Fruit fly (Drosophila melanogaster) whole organism, adult: ENCODE results near the gene dnd.

ENCODE experiments used
- CG11617 ChIP-seq: fragments of 200-800 bp; sonication (Bioruptor generic); optimal IDR thresholded peaks from 2 replicates; lab custom pipeline; 2017; ENCODE audit warnings: mild to moderate bottlenecking, missing biosample characterization, missing genetic modification reagents, missing genetic modification characterization
- CG12768 ChIP-seq: fragments of 200-800 bp; sonication (Bioruptor generic); optimal IDR thresholded peaks from 2 replicates; lab custom pipeline; 2017; ENCODE audit warnings: missing biosample characterization, missing genetic modification characterization, mild to moderate bottlenecking, moderate library complexity, missing genetic modification reagents
- CG14711 ChIP-seq: fragments of 200-800 bp; sonication (Bioruptor generic); optimal IDR thresholded peaks from 2 replicates; lab custom pipeline; 2018; ENCODE audit warnings: missing biosample characterization, mild to moderate bottlenecking, missing genetic modification characterization, moderate library complexity
- CG1620 ChIP-seq: fragments of 200-800 bp; sonication (Bioruptor generic); optimal IDR thresholded peaks from 2 replicates; lab custom pipeline; 2016; ENCODE audit warnings: missing biosample characterization, missing genetic modification characterization
- CG33017 ChIP-seq: fragments of 200-800 bp; sonication (Bioruptor generic); optimal IDR thresholded peaks from 2 replicates; lab custom pipeline; 2018; ENCODE audit warnings: missing biosample characterization, mild to moderate bottlenecking, missing genetic modification characterization, moderate library complexity
- CG5204 ChIP-seq: fragments of 200-800 bp; sonication (Bioruptor generic); optimal IDR thresholded peaks from 2 replicates; lab custom pipeline; 2016; ENCODE audit warnings: missing biosample characterization, missing genetic modification characterization
- CG7045 ChIP-seq: fragments of 200-800 bp; sonication (Bioruptor generic); optimal IDR thresholded peaks from 2 replicates; lab custom pipeline; 2017; ENCODE audit warnings: missing biosample characterization, mild to moderate bottlenecking, missing genetic modification characterization
- CG7101 ChIP-seq: fragments of 200-800 bp; sonication (Bioruptor generic); optimal IDR thresholded peaks from 2 replicates; lab custom pipeline; 2018; ENCODE audit warnings: missing biosample characterization, mild to moderate bottlenecking, missing genetic modification characterization, moderate library complexity
- Clk ChIP-seq: fragments of 200-800 bp; sonication (Bioruptor generic); optimal IDR thresholded peaks from 2 replicates; lab custom pipeline; 2017; ENCODE audit warnings: missing biosample characterization, missing genetic modification characterization
- Crg-1 ChIP-seq: fragments of 200-800 bp; sonication (Bioruptor generic); optimal IDR thresholded peaks from 2 replicates; lab custom pipeline; 2016; ENCODE audit warnings: missing biosample characterization, missing genetic modification characterization
- Hr96 ChIP-seq: fragments of 200-800 bp; sonication (Bioruptor generic); optimal IDR thresholded peaks from 2 replicates; lab custom pipeline; 2016; ENCODE audit warnings: missing biosample characterization, missing genetic modification characterization
- Mnt ChIP-seq: fragments of 200-800 bp; sonication (Bioruptor generic); optimal IDR thresholded peaks from 2 replicates; lab custom pipeline; 2016; ENCODE audit warnings: missing biosample characterization, mild to moderate bottlenecking, missing genetic modification characterization
- bab1 ChIP-seq: fragments of 200-800 bp; sonication (Bioruptor generic); optimal IDR thresholded peaks from 3 replicates; lab custom pipeline; 2019; ENCODE audit warnings: missing biosample characterization, mild to moderate bottlenecking, missing genetic modification characterization, moderate library complexity
- cic ChIP-seq: fragments of 200-800 bp; sonication (Bioruptor generic); optimal IDR thresholded peaks from 2 replicates; lab custom pipeline; 2017; ENCODE audit warnings: missing biosample characterization, mild to moderate bottlenecking, missing genetic modification characterization, moderate library complexity
- cnc ChIP-seq, 2 experiments: fragments of >200 bp; optimal IDR thresholded peaks; 2 replicates each; lab custom pipeline; 2017
- kay ChIP-seq: fragments of 200-800 bp; sonication (Bioruptor generic); peaks from one replicate; lab custom pipeline; 2016; ENCODE audit warnings: missing biosample characterization, missing genetic modification characterization, borderline replicate concordance
- ovo ChIP-seq: fragments of 200-800 bp; sonication (Bioruptor generic); optimal IDR thresholded peaks from 2 replicates; lab custom pipeline; 2016; ENCODE audit warnings: missing biosample characterization, missing genetic modification characterization
- pad ChIP-seq: fragments of 200-800 bp; sonication (Bioruptor generic); optimal IDR thresholded peaks from 3 replicates; lab custom pipeline; 2017; ENCODE audit warnings: missing biosample characterization, missing genetic modification characterization, mild to moderate bottlenecking, moderate library complexity, missing genetic modification reagents
- tj ChIP-seq: fragments of 200-800 bp; sonication (Bioruptor generic); optimal IDR thresholded peaks from 3 replicates; lab custom pipeline; 2017; ENCODE audit warnings: missing biosample characterization, mild to moderate bottlenecking, missing genetic modification characterization, moderate library complexity
- toe ChIP-seq: fragments of 200-800 bp; sonication (Bioruptor generic); optimal IDR thresholded peaks from 2 replicates; lab custom pipeline; 2016; ENCODE audit warnings: missing biosample characterization, missing genetic modification characterization

The dnd gene

dm6 chr3R:21856098-21856872 lies 30.9 kb downstream of the dnd start, which contains the start of gene glec:
glec (minus strand) TSS chr3R:21856266.
- TF ChIP-seq cic (GFP tag; lab: Kevin White, UChicago) (peak; percentile 42), Mnt (peak; percentile 49), Crg-1 (no peak), bab1 (GFP tag; lab: Kevin White, UChicago) (peak; percentile 49), CG7101 (peak; percentile 13), pad (GFP tag; lab: Kevin White, UChicago) (no peak), CG33017 (peak; percentile 47), toe (peak; percentile 55), kay (GFP tag; lab: Kevin White, UChicago) (peak; percentile 86), Hr96 (GFP tag; lab: Kevin White, UChicago) (peak; percentile 54), CG1620 (GFP tag; lab: Kevin White, UChicago) (peak; percentile 59), cnc (optimal IDR thresholded peaks at IDR 0.05; lab: Kevin White, UChicago) (no peak), CG7045 (GFP tag; lab: Kevin White, UChicago) (no peak), ovo (peak; percentile 28), CG12768 (GFP tag; lab: Kevin White, UChicago) (peak; percentile 1), Clk (GFP tag; lab: Kevin White, UChicago) (no peak), CG5204 (GFP tag; lab: Kevin White, UChicago) (peak; percentile 68), CG11617 (GFP tag; lab: Kevin White, UChicago) (peak; percentile 50), CG14711 (tag; lab: Kevin White, UChicago) (peak; percentile 2), tj (GFP tag; lab: Kevin White, UChicago) (peak; percentile 47)

DNA sequence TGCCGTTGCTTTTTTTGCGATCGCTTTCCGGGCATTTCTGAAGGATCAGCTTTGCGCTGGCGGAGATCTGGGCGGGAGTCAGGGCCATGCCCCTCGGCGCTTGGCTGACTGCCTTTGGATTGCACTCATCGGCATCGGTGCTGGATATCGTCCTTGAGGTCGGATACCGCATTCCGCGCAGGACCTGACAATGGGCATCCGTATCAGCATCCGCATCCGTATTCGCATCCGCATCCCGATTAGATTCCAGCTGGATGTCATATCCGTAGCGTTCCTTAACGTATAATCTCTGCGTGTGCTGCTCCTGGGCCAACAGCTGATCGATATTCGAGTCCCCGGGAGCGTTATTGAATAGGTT lies 31.7 kb downstream of the dnd start:
- TF ChIP-seq tj (GFP tag; lab: Kevin White, UChicago) (no peak), Crg-1 (no peak), bab1 (GFP tag; lab: Kevin White, UChicago) (no peak), toe (no peak), CG7101 (no peak), cic (GFP tag; lab: Kevin White, UChicago) (no peak), CG14711 (tag; lab: Kevin White, UChicago) (no peak), CG33017 (no peak), CG7045 (GFP tag; lab: Kevin White, UChicago) (no peak), pad (GFP tag; lab: Kevin White, UChicago) (no peak)

DNA sequence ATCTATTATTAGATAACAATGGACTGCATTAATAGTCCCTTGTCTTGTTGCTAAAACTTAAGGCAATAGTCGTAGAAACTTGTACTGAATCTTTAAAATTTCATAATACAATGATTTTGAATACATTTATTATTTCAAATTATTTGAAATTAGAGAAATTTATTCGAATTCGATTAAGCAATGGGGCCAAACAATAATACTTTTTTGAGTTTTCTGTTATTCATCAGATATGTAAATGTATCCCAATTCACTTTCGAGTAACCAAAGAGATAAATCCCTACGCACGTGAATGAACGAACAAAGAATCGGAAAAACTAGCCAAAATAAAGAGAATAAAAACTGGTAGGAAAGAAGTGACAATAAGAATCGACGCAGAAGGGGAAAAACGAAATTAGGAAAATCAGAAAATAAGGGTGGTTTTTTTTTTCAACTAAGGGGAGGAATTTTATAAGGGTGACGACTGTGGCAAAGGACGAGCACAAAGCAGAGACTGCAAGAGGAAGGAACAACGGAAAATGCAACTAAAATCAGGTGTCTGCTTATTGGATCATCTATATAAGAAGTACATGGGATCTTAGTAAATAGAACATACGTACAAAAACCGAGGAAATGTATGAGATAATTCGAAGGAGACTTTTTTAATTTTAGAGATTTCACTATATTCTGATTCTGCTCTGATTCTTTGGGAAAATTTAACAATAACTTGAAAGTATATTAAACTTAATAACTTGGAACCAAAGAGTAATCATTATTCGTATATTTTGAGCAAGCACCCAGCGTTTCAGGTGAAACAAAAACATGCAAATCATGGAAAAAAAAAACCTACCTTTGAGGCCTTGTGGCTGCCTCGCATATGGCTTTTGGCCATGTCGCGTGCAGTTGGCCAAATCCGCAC lies 32.3 kb downstream of the dnd start:
- no peak for TF ChIP-seq CG1620 (GFP tag; lab: Kevin White, UChicago)
- TF ChIP-seq CG7045 (GFP tag; lab: Kevin White, UChicago), result no peak
- no peak for TF ChIP-seq tj (GFP tag; lab: Kevin White, UChicago)
- TF ChIP-seq kay (GFP tag; lab: Kevin White, UChicago), result peak; percentile 79
- no peak for TF ChIP-seq Crg-1
- TF ChIP-seq Clk (GFP tag; lab: Kevin White, UChicago), result no peak
- no peak for TF ChIP-seq Hr96 (GFP tag; lab: Kevin White, UChicago)
- TF ChIP-seq ovo, result no peak

- TF ChIP-seq toe (peak; percentile 16), tj (GFP tag; lab: Kevin White, UChicago) (peak; percentile 55), Mnt (peak; percentile 35), pad (GFP tag; lab: Kevin White, UChicago) (no peak), CG11617 (GFP tag; lab: Kevin White, UChicago) (peak; percentile 31), cic (GFP tag; lab: Kevin White, UChicago) (peak; percentile 83), CG1620 (GFP tag; lab: Kevin White, UChicago) (no peak), bab1 (GFP tag; lab: Kevin White, UChicago) (no peak), CG14711 (tag; lab: Kevin White, UChicago) (peak; percentile 9), CG7101 (peak; percentile 17), ovo (peak; percentile 39), CG33017 (peak; percentile 53), cnc (optimal IDR thresholded peaks at IDR 0.05; lab: Kevin White, UChicago) (no peak), Hr96 (GFP tag; lab: Kevin White, UChicago) (no peak), CG12768 (GFP tag; lab: Kevin White, UChicago) (peak; percentile 90), kay (GFP tag; lab: Kevin White, UChicago) (peak; percentile 58), Clk (GFP tag; lab: Kevin White, UChicago) (peak; percentile 7), CG7045 (GFP tag; lab: Kevin White, UChicago) (peak; percentile 49)
These were observed 33.3 kb downstream of the dnd start for dm6 chr3R:21853618-21854573.
